Fruit fly (Drosophila melanogaster) whole organism, pupa: Measurements from ENCODE around the gene CG10750.

Experiments
- CG10348 ChIP-seq: fragments of 200-800 bp; sonication (Bioruptor generic); IDR thresholded peaks from 2 replicates; pipeline ENCODE4 v1.3.6; 2022; ENCODE audit warnings: missing biosample characterization, missing genetic modification characterization
- CG13204 ChIP-seq: fragments of 200-800 bp; sonication (Bioruptor generic); optimal IDR thresholded peaks from 2 replicates; lab custom pipeline; 2018; ENCODE audit warnings: missing biosample characterization, mild to moderate bottlenecking, missing genetic modification characterization, moderate library complexity
- CG14655 ChIP-seq: fragments of 200-800 bp; sonication (Bioruptor generic); optimal IDR thresholded peaks from 3 replicates; lab custom pipeline; 2017; ENCODE audit warnings: mild to moderate bottlenecking, missing biosample characterization, missing genetic modification reagents, missing genetic modification characterization
- CG15710 ChIP-seq: fragments of 200-800 bp; sonication (Bioruptor generic); optimal IDR thresholded peaks from 2 replicates; lab custom pipeline; 2018; ENCODE audit warnings: missing biosample characterization, mild to moderate bottlenecking, missing genetic modification characterization, moderate library complexity
- CG34367 ChIP-seq: fragments of 200-800 bp; sonication (Bioruptor generic); optimal IDR thresholded peaks from 2 replicates; lab custom pipeline; 2018; ENCODE audit warnings: missing biosample characterization, mild to moderate bottlenecking, missing genetic modification characterization
- CG8159 ChIP-seq: fragments of 200-800 bp; sonication (Bioruptor generic); optimal IDR thresholded peaks from 3 replicates; lab custom pipeline; 2018; ENCODE audit warnings: missing biosample characterization, mild to moderate bottlenecking, missing genetic modification characterization, moderate library complexity
- Pif1B ChIP-seq: fragments of 200-800 bp; sonication (Bioruptor generic); optimal IDR thresholded peaks from 3 replicates; lab custom pipeline; 2016; ENCODE audit warnings: missing biosample characterization, missing genetic modification characterization

DNA sequence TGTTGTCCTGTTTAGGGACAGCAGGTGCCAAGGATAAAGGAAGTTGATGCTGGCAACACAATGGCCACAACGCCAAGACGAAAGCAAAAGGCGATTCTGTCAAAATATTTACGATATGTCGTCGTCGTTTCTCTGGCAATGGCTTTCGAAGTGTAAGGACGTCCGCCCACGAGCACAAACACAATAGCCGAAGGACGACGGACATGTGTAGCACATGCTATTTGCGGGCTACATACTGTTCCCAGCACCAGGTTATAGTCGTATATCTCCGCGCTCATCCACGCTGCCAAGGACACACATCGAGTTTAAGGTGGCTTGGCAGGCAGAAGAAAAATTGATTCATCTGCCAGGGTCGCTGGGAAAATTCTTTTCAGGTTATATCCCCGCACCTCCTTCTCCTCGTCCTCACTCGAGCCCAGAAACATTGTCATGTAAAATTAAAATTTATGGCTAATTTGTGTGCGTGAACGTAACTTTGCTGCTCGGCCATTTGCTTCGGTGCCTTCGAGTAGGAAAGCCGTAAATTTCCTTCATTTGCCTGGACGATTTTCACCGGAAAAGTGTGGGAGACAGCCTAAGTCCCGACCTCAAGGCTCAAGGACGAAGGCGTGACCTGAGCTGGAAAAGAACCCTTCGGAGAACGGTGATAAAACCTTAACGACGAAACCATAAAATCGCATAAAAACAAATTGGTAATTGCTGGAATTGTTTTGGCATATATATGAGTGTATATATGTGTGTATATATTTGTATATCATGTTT lies 38.1 kb downstream of the CG10750 start:
- TF ChIP-seq CG34367 (tag; lab: Kevin White, UChicago): no peak
- TF ChIP-seq Pif1B (GFP tag; lab: Kevin White, UChicago): no peak
- TF ChIP-seq CG10348 (GFP tag; lab: Robert Waterston, UW): no peak
- no peak for TF ChIP-seq CG8159 (tag; lab: Kevin White, UChicago)
- TF ChIP-seq CG13204: no peak
- no peak for TF ChIP-seq CG15710 (tag; lab: Kevin White, UChicago)
- no peak for TF ChIP-seq CG14655 (GFP tag; lab: Kevin White, UChicago)
